Fruit fly (Drosophila melanogaster) whole organism, embryonic: ENCODE measurements around the gene Ada1-1.

Experiments used
- Aef1 ChIP-seq: fragments of 200-800 bp; sonication (Bioruptor generic); IDR thresholded peaks from 3 replicates; pipeline ENCODE4 v1.3.6; 2022; ENCODE audit warnings: missing biosample characterization, missing genetic modification characterization
- Atf-2 ChIP-seq: fragments of 200-800 bp; sonication (Bioruptor generic); optimal IDR thresholded peaks from 2 replicates; lab custom pipeline; 2016; ENCODE audit warnings: missing biosample characterization, missing genetic modification characterization
- CG11093 ChIP-seq: fragments of 200-800 bp; sonication (Bioruptor generic); IDR thresholded peaks from 3 replicates; pipeline ENCODE4 v1.3.6; 2022; ENCODE audit warnings: missing biosample characterization, missing genetic modification characterization
- CG11504 ChIP-seq: fragments of 200-800 bp; sonication (Bioruptor generic); optimal IDR thresholded peaks from 3 replicates; lab custom pipeline; 2019; ENCODE audit warnings: missing biosample characterization, mild to moderate bottlenecking, missing genetic modification characterization, moderate library complexity
- CG12299 ChIP-seq: fragments of 200-800 bp; sonication (Bioruptor generic); optimal IDR thresholded peaks from 2 replicates; lab custom pipeline; 2018; ENCODE audit warnings: missing biosample characterization, mild to moderate bottlenecking, missing genetic modification characterization
- CG1233 ChIP-seq: fragments of 200-800 bp; sonication (Bioruptor generic); optimal IDR thresholded peaks from 4 replicates; lab custom pipeline; 2018; ENCODE audit warnings: missing biosample characterization, mild to moderate bottlenecking, missing genetic modification characterization
- CG13424 ChIP-seq: fragments of 200-800 bp; sonication (Bioruptor generic); optimal IDR thresholded peaks from 2 replicates; lab custom pipeline; 2019; ENCODE audit warnings: missing biosample characterization, mild to moderate bottlenecking, missing genetic modification characterization, moderate library complexity
- CG13624 ChIP-seq: fragments of 200-800 bp; sonication (Bioruptor generic); optimal IDR thresholded peaks from 2 replicates; lab custom pipeline; 2016; ENCODE audit warnings: missing biosample characterization, missing genetic modification characterization
- CG14667 ChIP-seq: fragments of 200-800 bp; sonication (Bioruptor generic); IDR thresholded peaks from 2 replicates; pipeline ENCODE4 v1.3.6; 2022; ENCODE audit warnings: missing biosample characterization, missing genetic modification characterization
- CG14860 ChIP-seq: fragments of 200-800 bp; sonication (Bioruptor generic); IDR thresholded peaks from 3 replicates; pipeline ENCODE4 v1.3.6; 2022; ENCODE audit warnings: missing biosample characterization, missing genetic modification characterization; ENCODE audit not compliant: partially characterized antibody
- CG15011 ChIP-seq: fragments of 200-800 bp; sonication (Bioruptor generic); optimal IDR thresholded peaks from 3 replicates; lab custom pipeline; 2018; ENCODE audit warnings: missing biosample characterization, mild to moderate bottlenecking, missing genetic modification characterization
- CG17186 ChIP-seq: fragments of 200-800 bp; sonication (Bioruptor generic); optimal IDR thresholded peaks from 3 replicates; lab custom pipeline; 2017; ENCODE audit warnings: missing biosample characterization, missing genetic modification reagents, missing genetic modification characterization
- CG1792 ChIP-seq: fragments of 200-800 bp; sonication (Bioruptor generic); optimal IDR thresholded peaks from 2 replicates; lab custom pipeline; 2016; ENCODE audit warnings: missing biosample characterization, missing genetic modification characterization
- CG2199 ChIP-seq: fragments of 200-800 bp; sonication (Bioruptor generic); IDR thresholded peaks from 3 replicates; pipeline ENCODE4 v1.3.6; 2022; ENCODE audit warnings: missing biosample characterization, missing genetic modification characterization
- CG31224 ChIP-seq: fragments of 200-800 bp; sonication (Bioruptor generic); IDR thresholded peaks from 2 replicates; pipeline ENCODE4 v1.3.6; 2022; ENCODE audit warnings: missing biosample characterization, missing genetic modification characterization
- CG31388 ChIP-seq: fragments of 200-800 bp; sonication (Bioruptor generic); optimal IDR thresholded peaks from 2 replicates; lab custom pipeline; 2016; ENCODE audit warnings: missing biosample characterization, missing genetic modification characterization
- CG34376 ChIP-seq: fragments of 200-800 bp; sonication (Bioruptor generic); optimal IDR thresholded peaks from 2 replicates; lab custom pipeline; 2018; ENCODE audit warnings: missing biosample characterization, mild to moderate bottlenecking, missing genetic modification characterization
- CG4404 ChIP-seq: fragments of 200-800 bp; sonication (Bioruptor generic); IDR thresholded peaks from 2 replicates; pipeline ENCODE4 v1.3.6; 2022; ENCODE audit warnings: missing biosample characterization, missing genetic modification characterization
- CG4707 ChIP-seq: fragments of 200-800 bp; sonication (Bioruptor generic); optimal IDR thresholded peaks from 2 replicates; lab custom pipeline; 2018; ENCODE audit warnings: missing biosample characterization, mild to moderate bottlenecking, missing genetic modification characterization, moderate library complexity
- CG5180 ChIP-seq: fragments of 200-800 bp; sonication (Bioruptor generic); optimal IDR thresholded peaks from 3 replicates; lab custom pipeline; 2017; ENCODE audit warnings: missing biosample characterization, missing genetic modification characterization, mild to moderate bottlenecking, moderate library complexity, missing genetic modification reagents
- CG7839 ChIP-seq: fragments of 200-800 bp; sonication (Bioruptor generic); optimal IDR thresholded peaks from 3 replicates; lab custom pipeline; 2018; ENCODE audit warnings: missing biosample characterization, mild to moderate bottlenecking, missing genetic modification characterization, moderate library complexity
- ERR ChIP-seq: fragments of 200-800 bp; sonication (Bioruptor generic); optimal IDR thresholded peaks from 2 replicates; lab custom pipeline; 2016; ENCODE audit warnings: missing biosample characterization, missing genetic modification characterization
- Fer2 ChIP-seq: fragments of 200-800 bp; sonication (Bioruptor generic); optimal IDR thresholded peaks from 2 replicates; lab custom pipeline; 2018; ENCODE audit warnings: missing biosample characterization, mild to moderate bottlenecking, missing genetic modification characterization, moderate library complexity
- Gsc ChIP-seq: fragments of 200-800 bp; sonication (Bioruptor generic); IDR thresholded peaks from 2 replicates; pipeline ENCODE4 v1.3.6; 2022; ENCODE audit warnings: missing biosample characterization, missing genetic modification characterization
- H15 ChIP-seq: fragments of 200-800 bp; sonication (Bioruptor generic); IDR thresholded peaks from 3 replicates; pipeline ENCODE4 v1.3.6; 2022; ENCODE audit warnings: missing biosample characterization, missing genetic modification characterization
- HLH54F ChIP-seq: fragments of 200-800 bp; sonication (Bioruptor generic); optimal IDR thresholded peaks from 3 replicates; lab custom pipeline; 2016; ENCODE audit warnings: missing biosample characterization, missing genetic modification characterization
- Hmr ChIP-seq: fragments of 200-800 bp; sonication (Bioruptor generic); optimal IDR thresholded peaks from 3 replicates; lab custom pipeline; 2017; ENCODE audit warnings: mild to moderate bottlenecking, missing biosample characterization, missing genetic modification reagents, missing genetic modification characterization
- Lhr ChIP-seq: fragments of 200-800 bp; sonication (Bioruptor generic); optimal IDR thresholded peaks from 3 replicates; lab custom pipeline; 2017; ENCODE audit warnings: mild to moderate bottlenecking, missing biosample characterization, missing genetic modification reagents, missing genetic modification characterization
- Mes4 ChIP-seq: fragments of 200-800 bp; sonication (Bioruptor generic); optimal IDR thresholded peaks from 2 replicates; lab custom pipeline; 2016; ENCODE audit warnings: missing biosample characterization, missing genetic modification characterization
- Nf-YC ChIP-seq: fragments of 200-800 bp; optimal IDR thresholded peaks from 3 replicates; lab custom pipeline; 2019; ENCODE audit warnings: missing biosample characterization, mild to moderate bottlenecking, missing genetic modification characterization, moderate library complexity
- Six4 ChIP-seq: fragments of 200-800 bp; sonication (Bioruptor generic); optimal IDR thresholded peaks from 2 replicates; lab custom pipeline; 2016; ENCODE audit warnings: missing biosample characterization, missing genetic modification characterization
- Spps ChIP-seq: fragments of 200-800 bp; sonication (Bioruptor generic); optimal IDR thresholded peaks from 2 replicates; lab custom pipeline; 2018; ENCODE audit warnings: missing biosample characterization, mild to moderate bottlenecking, missing genetic modification characterization
- TFAM ChIP-seq: fragments of 200-800 bp; sonication (Bioruptor generic); optimal IDR thresholded peaks from 2 replicates; lab custom pipeline; 2017; ENCODE audit warnings: missing biosample characterization, missing genetic modification characterization, inconsistent platforms
- Taf1 ChIP-seq: fragments of 200-800 bp; sonication (Bioruptor generic); IDR thresholded peaks from 2 replicates; pipeline ENCODE4 v1.3.6; 2022; ENCODE audit warnings: missing biosample characterization, missing genetic modification characterization
- abd-A ChIP-seq: fragments of 200-800 bp; sonication (Bioruptor generic); optimal IDR thresholded peaks from 3 replicates; lab custom pipeline; 2019; ENCODE audit warnings: missing biosample characterization, mild to moderate bottlenecking, missing genetic modification characterization, moderate library complexity
- ara ChIP-seq: fragments of 200-800 bp; sonication (Bioruptor generic); IDR thresholded peaks from 2 replicates; pipeline ENCODE4 v1.3.6; 2022; ENCODE audit warnings: missing biosample characterization, missing genetic modification characterization
- ato ChIP-seq: fragments of 200-800 bp; sonication (Bioruptor generic); IDR thresholded peaks from 2 replicates; pipeline ENCODE4 v1.3.6; 2022; ENCODE audit warnings: missing biosample characterization, missing genetic modification characterization; ENCODE audit not compliant: partially characterized antibody
- bcd ChIP-seq: fragments of 200-800 bp; sonication (Bioruptor generic); optimal IDR thresholded peaks from 2 replicates; lab custom pipeline; 2017; ENCODE audit warnings: missing biosample characterization, mild to moderate bottlenecking, missing genetic modification characterization
- chn ChIP-seq: fragments of 200-800 bp; sonication (Bioruptor generic); optimal IDR thresholded peaks from 2 replicates; lab custom pipeline; 2016; ENCODE audit warnings: missing biosample characterization, missing genetic modification characterization
- crc ChIP-seq: fragments of 200-800 bp; sonication (Bioruptor generic); optimal IDR thresholded peaks from 2 replicates; lab custom pipeline; 2016; ENCODE audit warnings: missing biosample characterization, missing genetic modification characterization
- dimm ChIP-seq: fragments of 200-800 bp; sonication (Bioruptor generic); IDR thresholded peaks from 2 replicates; pipeline ENCODE4 v1.3.6; 2022; ENCODE audit warnings: missing biosample characterization, missing genetic modification characterization
- eyg ChIP-seq: fragments of 200-800 bp; sonication (Bioruptor generic); optimal IDR thresholded peaks from 3 replicates; lab custom pipeline; 2016; ENCODE audit warnings: missing biosample characterization, missing genetic modification characterization
- fd64A ChIP-seq: fragments of 200-800 bp; sonication (Bioruptor generic); optimal IDR thresholded peaks from 3 replicates; lab custom pipeline; 2018; ENCODE audit warnings: missing biosample characterization, mild to moderate bottlenecking, missing genetic modification characterization
- kay ChIP-seq: fragments of 200-800 bp; sonication (Bioruptor generic); optimal IDR thresholded peaks from 2 replicates; lab custom pipeline; 2016; ENCODE audit warnings: missing biosample characterization, missing genetic modification characterization
- lov ChIP-seq, 2 experiments: fragments of 200-800 bp in 1 of 2; fragments of >200 bp in 1 of 2; sonication (Bioruptor generic) in 1 of 2; IDR thresholded peaks in 1 of 2; optimal IDR thresholded peaks in 1 of 2; 2 replicates in 1 of 2; 3 replicates in 1 of 2; pipeline versions ENCODE4 v1.3.6 to Lab custom; 2017 to 2022; ENCODE audit warnings: missing biosample characterization in 1 of 2, missing genetic modification characterization in 1 of 2
- pho ChIP-seq: fragments of 200-800 bp; sonication (Bioruptor generic); optimal IDR thresholded peaks from 2 replicates; lab custom pipeline; 2016; ENCODE audit warnings: missing biosample characterization, missing genetic modification characterization
- sd ChIP-seq: fragments of 200-800 bp; sonication (Bioruptor generic); optimal IDR thresholded peaks from 3 replicates; lab custom pipeline; 2018; ENCODE audit warnings: missing biosample characterization, mild to moderate bottlenecking, missing genetic modification characterization, moderate library complexity
- sqz ChIP-seq: fragments of 200-800 bp; sonication (Bioruptor generic); optimal IDR thresholded peaks from 3 replicates; lab custom pipeline; 2018; ENCODE audit warnings: missing biosample characterization, mild to moderate bottlenecking, missing genetic modification characterization
- ssp ChIP-seq: fragments of 200-800 bp; sonication (Bioruptor generic); IDR thresholded peaks from 2 replicates; pipeline ENCODE4 v1.3.6; 2022; ENCODE audit warnings: missing biosample characterization, missing genetic modification characterization
- tap ChIP-seq: fragments of 200-800 bp; optimal IDR thresholded peaks from 3 replicates; lab custom pipeline; 2019; ENCODE audit warnings: missing biosample characterization, mild to moderate bottlenecking, missing genetic modification characterization, moderate library complexity
- vvl ChIP-seq: fragments of 200-800 bp; sonication (Bioruptor generic); IDR thresholded peaks from 2 replicates; pipeline ENCODE4 v1.3.6; 2022; ENCODE audit warnings: missing biosample characterization, missing genetic modification characterization
- yki ChIP-seq: fragments of >200 bp; optimal IDR thresholded peaks from 3 replicates; lab custom pipeline; 2018

The Ada1-1 gene

DNA sequence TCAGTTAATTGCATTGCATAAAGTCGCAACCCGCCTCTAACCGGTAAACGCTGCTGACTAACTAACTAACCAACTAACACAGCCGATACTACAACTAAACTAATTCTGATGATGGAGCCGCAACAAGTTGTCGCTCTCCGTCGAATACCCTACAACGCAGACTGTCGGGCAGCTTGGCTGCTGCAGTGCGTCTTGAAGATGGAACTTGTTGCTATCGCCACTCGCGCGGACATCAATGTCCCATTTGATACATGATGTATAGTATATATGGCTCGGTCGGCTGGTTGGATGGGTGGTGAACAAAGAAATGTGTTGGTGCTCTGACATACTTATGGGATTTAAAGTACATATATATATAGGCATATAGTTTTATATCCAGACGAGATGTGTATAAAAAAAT lies 28.9 kb downstream of the Ada1-1 start (continued):
- TF ChIP-seq Gsc (GFP tag; lab: Robert Waterston, UW) (no peak), CG4404 (no peak), TFAM (no peak), CG1792 (no peak), Fer2 (no peak), CG7839 (peak; percentile 20), sqz (GFP tag; lab: Kevin White, UChicago) (no peak), CG4707 (no peak), Atf-2 (GFP tag; lab: Kevin White, UChicago) (no peak), tap (tag; lab: Kevin White, UChicago) (peak; percentile 3), ERR (GFP tag; lab: Kevin White, UChicago) (no peak), lov (optimal IDR thresholded peaks at IDR 0.05; lab: Kevin White, UChicago) (no peak), lov (GFP tag; IDR thresholded peaks at IDR 0.05; lab: Robert Waterston, UW) (0 out of 3 replicates have a peak, but pooled peaks have one; percentile 45), ara (no peak), Mes4 (no peak), Taf1 (GFP tag; lab: Robert Waterston, UW) (no peak), CG2199 (GFP tag; lab: Robert Waterston, UW) (0 out of 3 replicates have a peak, but pooled peaks have one; percentile 55), CG31224 (GFP tag; lab: Robert Waterston, UW) (0 out of 2 replicates have a peak, but pooled peaks have one; percentile 10), eyg (GFP tag; lab: Kevin White, UChicago) (no peak), bcd (no peak), crc (GFP tag; lab: Kevin White, UChicago) (no peak), CG13624 (GFP tag; lab: Kevin White, UChicago) (no peak), abd-A (tag; lab: Kevin White, UChicago) (peak; percentile 50), CG11093 (GFP tag; lab: Robert Waterston, UW) (no peak), sd (tag; lab: Kevin White, UChicago) (peak; percentile 4), CG11504 (peak; percentile 54), CG1233 (GFP tag; lab: Kevin White, UChicago) (no peak), vvl (peak; percentile 10; the same call in 1 of the 2 replicates), H15 (GFP tag; lab: Robert Waterston, UW) (no peak), CG17186 (GFP tag; lab: Kevin White, UChicago) (no peak), ato (no peak), CG5180 (GFP tag; lab: Kevin White, UChicago) (peak; percentile 90), pho (GFP tag; lab: Kevin White, UChicago) (no peak), Hmr (GFP tag; lab: Kevin White, UChicago) (peak; percentile 13), fd64A (GFP tag; lab: Kevin White, UChicago) (no peak), kay (GFP tag; lab: Kevin White, UChicago) (no peak), ssp (no peak), dimm (GFP tag; lab: Robert Waterston, UW) (no peak), HLH54F (GFP tag; lab: Kevin White, UChicago) (no peak), yki (lab: Kevin White, UChicago) (no peak), CG13424 (tag; lab: Kevin White, UChicago) (peak; percentile 15), chn (GFP tag; lab: Kevin White, UChicago) (no peak), Nf-YC (tag; lab: Kevin White, UChicago) (peak; percentile 5), CG14667 (GFP tag; lab: Robert Waterston, UW) (no peak), CG12299 (no peak), CG31388 (no peak), CG15011 (GFP tag; lab: Kevin White, UChicago) (no peak), Spps (tag; lab: Kevin White, UChicago) (no peak), Lhr (GFP tag; lab: Kevin White, UChicago) (no peak), Six4 (GFP tag; lab: Kevin White, UChicago) (no peak), CG14860 (GFP tag; lab: Robert Waterston, UW) (no peak), Aef1 (GFP tag; lab: Robert Waterston, UW) (no peak), CG34376 (GFP tag; lab: Kevin White, UChicago) (no peak)
